Fruit fly (Drosophila melanogaster): ENCODE measurements around the gene FASN1.

FASN1 gene

dm6 chr2L:3012780-3013179 is 43.6 kb upstream of the FASN1 start (continued):
- TF ChIP-seq Hr39 (optimal IDR thresholded peaks at IDR 0.05) (no peak), sr (GFP tag; IDR thresholded peaks at IDR 0.05) (no peak), Bgb (GFP tag; IDR thresholded peaks at IDR 0.05; ENCODE audit: partially characterized antibody) (no peak), CG8290 (GFP tag; optimal IDR thresholded peaks at IDR 0.05) (no peak), CG8290 (tag; optimal IDR thresholded peaks at IDR 0.05) (no peak), D19A (tag; optimal IDR thresholded peaks at IDR 0.05) (no peak), mam (GFP tag; optimal IDR thresholded peaks at IDR 0.05) (no peak), HmgD (GFP tag; optimal IDR thresholded peaks at IDR 0.05) (no peak), CG14014 (GFP tag; IDR thresholded peaks at IDR 0.05) (0 out of 2 replicates have a peak, but pooled peaks have one; percentile 10), CG8359 (GFP tag; optimal IDR thresholded peaks at IDR 0.05; ENCODE audit: borderline replicate concordance) (no peak), BtbVII (GFP tag; optimal IDR thresholded peaks at IDR 0.05) (no peak), HLH54F (GFP tag; optimal IDR thresholded peaks at IDR 0.05) (no peak), bigmax (GFP tag; optimal IDR thresholded peaks at IDR 0.05) (no peak), CG8478 (optimal IDR thresholded peaks at IDR 0.05) (no peak), MBD-R2 (GFP tag; IDR thresholded peaks at IDR 0.05) (no peak), wdn (GFP tag; IDR thresholded peaks at IDR 0.05) (no peak), CG18599 (GFP tag; optimal IDR thresholded peaks at IDR 0.05) (no peak), CG10366 (GFP tag; IDR thresholded peaks at IDR 0.05) (peak; percentile 14; the same call in 1 of the 2 replicates), HHEX (GFP tag; optimal IDR thresholded peaks at IDR 0.05) (no peak), CG10565 (GFP tag; optimal IDR thresholded peaks at IDR 0.05) (no peak), CG7928 (GFP tag; optimal IDR thresholded peaks at IDR 0.05) (no peak), crc (GFP tag; optimal IDR thresholded peaks at IDR 0.05) (no peak), CG11398 (GFP tag; optimal IDR thresholded peaks at IDR 0.05) (no peak), CG17829 (tag; optimal IDR thresholded peaks at IDR 0.05) (peak; percentile 53), zfh1 (GFP tag; IDR thresholded peaks at IDR 0.05) (peak; percentile 68), CG3847 (GFP tag; IDR thresholded peaks at IDR 0.05) (no peak), gt (GFP tag; IDR thresholded peaks at IDR 0.05) (no peak), Neu2 (GFP tag; optimal IDR thresholded peaks at IDR 0.05; ENCODE audit: borderline replicate concordance) (no peak), HLH3B (GFP tag; IDR thresholded peaks at IDR 0.05) (peak; percentile 50), Gug (GFP tag; IDR thresholded peaks at IDR 0.05) (no peak), ham (GFP tag; IDR thresholded peaks at IDR 0.05) (no peak), CG9727 (GFP tag; optimal IDR thresholded peaks at IDR 0.05) (peak; percentile 35), CG17328 (GFP tag; IDR thresholded peaks at IDR 0.05) (peak; percentile 45; the same call in 1 of the 2 replicates), CG9876 (GFP tag; optimal IDR thresholded peaks at IDR 0.05) (no peak), luna (GFP tag; optimal IDR thresholded peaks at IDR 0.05) (no peak), Drgx (GFP tag; IDR thresholded peaks at IDR 0.05) (peak; percentile 76), fd102C (GFP tag; optimal IDR thresholded peaks at IDR 0.05) (no peak), fd64A (GFP tag; optimal IDR thresholded peaks at IDR 0.05) (no peak), CG31365 (tag; optimal IDR thresholded peaks at IDR 0.05) (no peak), prd (optimal IDR thresholded peaks at IDR 0.05) (no peak), prd (GFP tag; IDR thresholded peaks at IDR 0.05) (peak; percentile 55; the same call in 1 of the 3 replicates), fu2 (GFP tag; optimal IDR thresholded peaks at IDR 0.05) (no peak), toy (GFP tag; IDR thresholded peaks at IDR 0.05) (no peak), phol (tag; optimal IDR thresholded peaks at IDR 0.05) (peak; percentile 47), CG3065 (GFP tag; optimal IDR thresholded peaks at IDR 0.05) (no peak), E2f2 (GFP tag; IDR thresholded peaks at IDR 0.05) (no peak), CG32772 (GFP tag; IDR thresholded peaks at IDR 0.05) (0 out of 2 replicates have a peak, but pooled peaks have one; percentile 27), CG18476 (GFP tag; optimal IDR thresholded peaks at IDR 0.05) (no peak), gsb-n (tag; optimal IDR thresholded peaks at IDR 0.05) (no peak), esg (GFP tag; conservative IDR thresholded peaks at IDR 0.05) (peak; percentile 10; the same call in 1 of the 2 replicates), chinmo (GFP tag; IDR thresholded peaks at IDR 0.05; ENCODE audit: partially characterized antibody) (no peak), Fer2 (tag; optimal IDR thresholded peaks at IDR 0.05) (no peak), gcm2 (GFP tag; optimal IDR thresholded peaks at IDR 0.05) (no peak)
